Fruit fly (Drosophila melanogaster): ENCODE results near the gene Exo84.

Gene Exo84

DNA sequence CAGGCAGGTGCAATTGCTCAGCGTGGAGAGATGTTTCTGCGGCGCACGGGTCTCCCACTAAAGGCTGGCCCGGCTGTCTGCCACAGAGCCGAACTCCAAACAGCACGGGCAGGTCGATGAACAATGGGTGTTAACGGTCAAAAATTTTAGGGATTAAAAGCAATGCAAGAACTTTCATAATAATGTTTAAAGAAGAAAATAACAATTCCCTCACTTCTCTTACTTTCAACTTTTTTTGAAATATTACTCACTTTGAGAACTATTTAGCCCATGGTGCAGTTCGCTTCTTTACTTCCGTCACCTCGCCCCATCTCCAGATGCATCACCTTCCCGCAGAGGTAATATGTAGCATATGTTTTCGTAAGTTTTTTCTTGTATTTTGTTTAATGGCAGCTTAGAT, 20.4 kb upstream of the Exo84 start (continued):
- TF ChIP-seq Eip74EF (GFP tag; optimal IDR thresholded peaks at IDR 0.05) (no peak), ssp (GFP tag; IDR thresholded peaks at IDR 0.05) (0 out of 2 replicates have a peak, but pooled peaks have one; percentile 7), HmgZ (tag; optimal IDR thresholded peaks at IDR 0.05) (no peak), lola (GFP tag; optimal IDR thresholded peaks at IDR 0.05) (peak in 1 of 3 experiments; percentile 19), bab2 (GFP tag; optimal IDR thresholded peaks at IDR 0.05) (no peak), Oaz (GFP tag; IDR thresholded peaks at IDR 0.05) (no peak), CG31388 (GFP tag; optimal IDR thresholded peaks at IDR 0.05) (no peak), bcd (GFP tag; optimal IDR thresholded peaks at IDR 0.05) (no peak), CG10462 (GFP tag; optimal IDR thresholded peaks at IDR 0.05) (no peak), CG4854 (GFP tag; optimal IDR thresholded peaks at IDR 0.05) (no peak), Fer3 (tag; optimal IDR thresholded peaks at IDR 0.05) (no peak), Jarid2 (GFP tag; optimal IDR thresholded peaks at IDR 0.05) (no peak), CG15073 (GFP tag; optimal IDR thresholded peaks at IDR 0.05) (no peak), CG13624 (GFP tag; optimal IDR thresholded peaks at IDR 0.05) (no peak), Bdp1 (GFP tag; optimal IDR thresholded peaks at IDR 0.05) (no peak), chinmo (GFP tag; IDR thresholded peaks at IDR 0.05; ENCODE audit: partially characterized antibody) (no peak), gce (GFP tag; IDR thresholded peaks at IDR 0.05) (no peak), Atf3 (GFP tag; optimal IDR thresholded peaks at IDR 0.05) (no peak), HmgD (GFP tag; optimal IDR thresholded peaks at IDR 0.05) (no peak), Dip3 (GFP tag; optimal IDR thresholded peaks at IDR 0.05) (no peak), CG7839 (tag; optimal IDR thresholded peaks at IDR 0.05) (no peak), CG10543 (GFP tag; optimal IDR thresholded peaks at IDR 0.05) (no peak), tio (GFP tag; optimal IDR thresholded peaks at IDR 0.05) (no peak), Myb (GFP tag; optimal IDR thresholded peaks at IDR 0.05) (no peak), CG12299 (tag; optimal IDR thresholded peaks at IDR 0.05) (no peak), CG17361 (GFP tag; IDR thresholded peaks at IDR 0.05) (0 out of 3 replicates have a peak, but pooled peaks have one; percentile 23), lmd (GFP tag; IDR thresholded peaks at IDR 0.05) (peak; percentile 44; the same call in 1 of the 2 replicates), CG4707 (GFP tag; optimal IDR thresholded peaks at IDR 0.05) (peak; percentile 31), CkIIα-i1 (GFP tag; IDR thresholded peaks at IDR 0.05) (no peak), CHES-1-like (GFP tag; optimal IDR thresholded peaks at IDR 0.05) (no peak), CG10321 (GFP tag; IDR thresholded peaks at IDR 0.05) (no peak), repo (GFP tag; optimal IDR thresholded peaks at IDR 0.05) (no peak), ham (GFP tag; IDR thresholded peaks at IDR 0.05) (no peak), CG11695 (GFP tag; IDR thresholded peaks at IDR 0.05) (no peak), ase (GFP tag; IDR thresholded peaks at IDR 0.05) (no peak), knrl (GFP tag; IDR thresholded peaks at IDR 0.05; ENCODE audit: partially characterized antibody) (no peak), CG2129 (GFP tag; IDR thresholded peaks at IDR 0.05; ENCODE audit: partially characterized antibody) (no peak), tin (GFP tag; optimal IDR thresholded peaks at IDR 0.05) (no peak), jing (GFP tag; optimal IDR thresholded peaks at IDR 0.05) (no peak), Rfx (GFP tag; IDR thresholded peaks at IDR 0.05) (no peak), ranshi (GFP tag; IDR thresholded peaks at IDR 0.05) (no peak), crol (GFP tag; IDR thresholded peaks at IDR 0.05) (no peak), fd64A (GFP tag; optimal IDR thresholded peaks at IDR 0.05) (no peak), trh (GFP tag; optimal IDR thresholded peaks at IDR 0.05) (no peak), Ptx1 (GFP tag; IDR thresholded peaks at IDR 0.05) (peak; percentile 36; the same call in 1 of the 2 replicates), ash1 (GFP tag; optimal IDR thresholded peaks at IDR 0.05) (no peak), her (GFP tag; optimal IDR thresholded peaks at IDR 0.05) (no peak), CG15514 (GFP tag; optimal IDR thresholded peaks at IDR 0.05) (no peak), al (GFP tag; IDR thresholded peaks at IDR 0.05) (no peak), CG13424 (tag; optimal IDR thresholded peaks at IDR 0.05) (peak; percentile 1), CG30020 (tag; optimal IDR thresholded peaks at IDR 0.05) (no peak), CG12155 (GFP tag; optimal IDR thresholded peaks at IDR 0.05) (no peak)

Measured in whole organism, embryonic.